Worm (Caenorhabditis elegans) whole organism, early embryonic: ENCODE measurements around the gene Y22D7AL.11.

Source experiments
- aly-1 ChIP-seq: sonication (generic microtip); optimal IDR thresholded peaks from 2 replicates; lab custom pipeline; 2016; ENCODE audit warnings: missing genetic modification characterization, missing compliant biosample characterization
- ama-1 ChIP-seq: fragments of 150-350 bp; optimal IDR thresholded peaks from 2 replicates; lab custom pipeline; 2014
- ceh-13 ChIP-seq: fragments of 200-800 bp; sonication (Bioruptor generic); optimal IDR thresholded peaks from 2 replicates; lab custom pipeline; 2018; ENCODE audit warnings: mild to moderate bottlenecking, missing genetic modification characterization, missing compliant biosample characterization
- ceh-36 ChIP-seq: sonication (generic microtip); optimal IDR thresholded peaks from 2 replicates; lab custom pipeline; 2016; ENCODE audit warnings: missing genetic modification characterization, inconsistent platforms, missing compliant biosample characterization
- hmg-4 ChIP-seq: fragments of 200-800 bp; sonication (Bioruptor generic); optimal IDR thresholded peaks from 2 replicates; lab custom pipeline; 2018; ENCODE audit warnings: mild to moderate bottlenecking, missing genetic modification characterization, missing compliant biosample characterization
- hnd-1 ChIP-seq: sonication (generic microtip); optimal IDR thresholded peaks from 2 replicates; lab custom pipeline; 2016; ENCODE audit warnings: missing genetic modification characterization, missing compliant biosample characterization
- scrt-1 ChIP-seq: fragments of 200-800 bp; sonication (Bioruptor generic); IDR thresholded peaks from 2 replicates; pipeline ENCODE4 v1.3.6; 2022; ENCODE audit warnings: missing genetic modification characterization, missing compliant biosample characterization
- sea-1 ChIP-seq: fragments of 200-800 bp; sonication (Bioruptor generic); conservative IDR thresholded peaks from 2 replicates; pipeline ENCODE4 v1.3.6; 2022; ENCODE audit warnings: missing genetic modification characterization, missing compliant biosample characterization

ce11 chrIII:1600670-1601194 lies 33.4 kb downstream of the Y22D7AL.11 start, which contains the start of gene sms-3:
- no peak for TF ChIP-seq sea-1 (GFP tag; lab: Robert Waterston, UW)
- no peak for TF ChIP-seq ceh-13
- TF ChIP-seq ceh-36, result no peak
- no peak for TF ChIP-seq hmg-4 (GFP tag; lab: Kevin White, UChicago)
- TF ChIP-seq ama-1 (lab: Kevin White, UChicago), result no peak
- TF ChIP-seq scrt-1 (GFP tag; lab: Robert Waterston, UW), result no peak
- no peak for TF ChIP-seq aly-1
- no peak for TF ChIP-seq hnd-1
